Fruit fly (Drosophila melanogaster) whole organism, wandering third instar larva: ENCODE data around the gene bchs.

Experiments
- Abd-B ChIP-seq: fragments of >200 bp; optimal IDR thresholded peaks from 2 replicates; lab custom pipeline; 2017; ENCODE audit warnings: missing biosample characterization, missing genetic modification characterization
- CG32264 ChIP-seq: fragments of 200-800 bp; sonication (Bioruptor generic); optimal IDR thresholded peaks from 2 replicates; lab custom pipeline; 2016; ENCODE audit warnings: missing biosample characterization, missing genetic modification characterization
- CG9705 ChIP-seq: fragments of 200-800 bp; sonication (Bioruptor generic); optimal IDR thresholded peaks from 2 replicates; lab custom pipeline; 2018; ENCODE audit warnings: missing biosample characterization, mild to moderate bottlenecking, missing genetic modification characterization
- CrebA ChIP-seq: fragments of 200-800 bp; sonication (Bioruptor generic); optimal IDR thresholded peaks from 2 replicates; lab custom pipeline; 2016; ENCODE audit warnings: missing biosample characterization, mild to moderate bottlenecking, missing genetic modification characterization, borderline replicate concordance
- Dfd ChIP-seq: fragments of >200 bp; optimal IDR thresholded peaks from 2 replicates; lab custom pipeline; 2017; ENCODE audit warnings: missing biosample characterization, missing genetic modification characterization
- Dif ChIP-seq: fragments of 200-275, 200-300 bp; sonication (Bioruptor generic); optimal IDR thresholded peaks from 2 replicates; lab custom pipeline; 2018; ENCODE audit warnings: missing biosample characterization, missing genetic modification characterization; ENCODE audit not compliant: partially characterized antibody
- GATAd ChIP-seq: sonication (Bioruptor generic); optimal IDR thresholded peaks from 2 replicates; lab custom pipeline; 2016; ENCODE audit warnings: missing biosample characterization, missing genetic modification characterization
- HLH106 ChIP-seq: fragments of 200-800 bp; optimal IDR thresholded peaks from 3 replicates; lab custom pipeline; 2019; ENCODE audit warnings: missing biosample characterization, mild to moderate bottlenecking, missing genetic modification characterization, moderate library complexity
- Hnf4 ChIP-seq: fragments of 200-800 bp; sonication (Bioruptor generic); optimal IDR thresholded peaks from 2 replicates; lab custom pipeline; 2016; ENCODE audit warnings: missing biosample characterization, mild to moderate bottlenecking, missing genetic modification characterization
- Hr83 ChIP-seq: fragments of 200-300 bp; sonication (Bioruptor generic); optimal IDR thresholded peaks from 2 replicates; lab custom pipeline; 2016; ENCODE audit warnings: missing biosample characterization, mild to moderate bottlenecking, missing genetic modification characterization, moderate library complexity; ENCODE audit not compliant: poor library complexity, severe bottlenecking
- Jra ChIP-seq: sonication (Bioruptor generic); optimal IDR thresholded peaks from 2 replicates; lab custom pipeline; 2016; ENCODE audit warnings: missing biosample characterization, missing genetic modification characterization
- Mio ChIP-seq: sonication (Bioruptor generic); optimal IDR thresholded peaks from 2 replicates; lab custom pipeline; 2016; ENCODE audit warnings: missing biosample characterization, missing genetic modification characterization
- Myc ChIP-seq: fragments of >200 bp; optimal IDR thresholded peaks from 2 replicates; lab custom pipeline; 2017
- N ChIP-seq: fragments of >200 bp; optimal IDR thresholded peaks from 2 replicates; lab custom pipeline; 2018; ENCODE audit warnings: missing biosample characterization, missing external identifiers, missing genetic modification characterization
- OdsH ChIP-seq: fragments of 200-800 bp; sonication (Bioruptor generic); optimal IDR thresholded peaks from 2 replicates; lab custom pipeline; 2016; ENCODE audit warnings: missing biosample characterization, mild to moderate bottlenecking, missing genetic modification characterization
- Rel ChIP-seq, 2 experiments: fragments of 200-800 bp; sonication (Bioruptor generic) in 1 of 2; optimal IDR thresholded peaks; 2 replicates in 1 of 2; 3 replicates in 1 of 2; lab custom pipeline; 2016 to 2019; ENCODE audit warnings: mild to moderate bottlenecking in 2 of 2, missing biosample characterization in 2 of 2, missing genetic modification characterization in 2 of 2, moderate library complexity in 1 of 2
- Sp1 ChIP-seq: fragments of 200-800 bp; sonication (Bioruptor generic); optimal IDR thresholded peaks from 3 replicates; lab custom pipeline; 2019; ENCODE audit warnings: missing biosample characterization, mild to moderate bottlenecking, missing genetic modification characterization, moderate library complexity
- Vsx2 ChIP-seq: fragments of 200-300, 225-300 bp; sonication (Bioruptor generic); optimal IDR thresholded peaks from 2 replicates; lab custom pipeline; 2018; ENCODE audit warnings: missing biosample characterization, missing genetic modification characterization; ENCODE audit not compliant: partially characterized antibody
- br ChIP-seq: fragments of 200-800 bp; sonication (Bioruptor generic); optimal IDR thresholded peaks from 2 replicates; lab custom pipeline; 2016; ENCODE audit warnings: missing biosample characterization, missing genetic modification characterization
- brk ChIP-seq: fragments of 200-800 bp; sonication (Bioruptor generic); optimal IDR thresholded peaks from 2 replicates; lab custom pipeline; 2016; ENCODE audit warnings: missing biosample characterization, mild to moderate bottlenecking, missing genetic modification characterization
- dl ChIP-seq, 2 experiments: fragments of 175-275, 200-275 bp in 1 of 2; fragments of 200-275 bp in 1 of 2; sonication (Bioruptor generic); optimal IDR thresholded peaks; lab custom pipeline; 2018; ENCODE audit warnings: mild to moderate bottlenecking in 2 of 2, missing biosample characterization in 2 of 2, missing genetic modification characterization in 2 of 2, moderate library complexity in 2 of 2; ENCODE audit not compliant: partially characterized antibody in 2 of 2, insufficient read depth in 1 of 2
- dsf ChIP-seq: sonication (Bioruptor generic); optimal IDR thresholded peaks from 2 replicates; lab custom pipeline; 2016; ENCODE audit warnings: missing biosample characterization, missing genetic modification characterization, borderline replicate concordance
- ey ChIP-seq: fragments of 200-800 bp; sonication (Bioruptor generic); optimal IDR thresholded peaks from 2 replicates; lab custom pipeline; 2016; ENCODE audit warnings: missing biosample characterization, missing genetic modification characterization
- foxo ChIP-seq, 2 experiments: fragments of 200-800 bp; sonication (Bioruptor generic); optimal IDR thresholded peaks; 2 replicates in 1 of 2; 3 replicates in 1 of 2; lab custom pipeline; 2016 to 2017; ENCODE audit warnings: missing biosample characterization in 2 of 2, missing genetic modification characterization in 2 of 2
- fru ChIP-seq: fragments of 200-800 bp; sonication (Bioruptor generic); optimal IDR thresholded peaks from 3 replicates; lab custom pipeline; 2016; ENCODE audit warnings: missing biosample characterization, mild to moderate bottlenecking, missing genetic modification characterization
- h ChIP-seq: fragments of 200-800 bp; sonication (Bioruptor generic); optimal IDR thresholded peaks from 3 replicates; lab custom pipeline; 2016; ENCODE audit warnings: missing biosample characterization, mild to moderate bottlenecking, missing genetic modification characterization
- jim ChIP-seq: fragments of 175-275, 200-325 bp; sonication (Bioruptor generic); optimal IDR thresholded peaks from 2 replicates; lab custom pipeline; 2016; ENCODE audit warnings: missing biosample characterization, mild to moderate bottlenecking, missing genetic modification characterization
- lola ChIP-seq: fragments of >200 bp; optimal IDR thresholded peaks from 2 replicates; lab custom pipeline; 2017; ENCODE audit warnings: missing biosample characterization, missing genetic modification characterization
- psq ChIP-seq: fragments of 200-800 bp; sonication (Bioruptor generic); optimal IDR thresholded peaks from 3 replicates; lab custom pipeline; 2017; ENCODE audit warnings: missing biosample characterization, mild to moderate bottlenecking, missing genetic modification characterization, moderate library complexity
- rgr ChIP-seq: fragments of 200-800 bp; sonication (Bioruptor generic); optimal IDR thresholded peaks from 3 replicates; lab custom pipeline; 2016; ENCODE audit warnings: missing biosample characterization, mild to moderate bottlenecking, missing genetic modification characterization
- sage ChIP-seq: fragments of 200-800 bp; sonication (Bioruptor generic); optimal IDR thresholded peaks from 2 replicates; lab custom pipeline; 2016; ENCODE audit warnings: missing biosample characterization, mild to moderate bottlenecking, missing genetic modification characterization
- sv ChIP-seq: fragments of 200-800 bp; sonication (Bioruptor generic); optimal IDR thresholded peaks from 3 replicates; lab custom pipeline; 2016; ENCODE audit warnings: missing biosample characterization, missing genetic modification characterization
- tai ChIP-seq: sonication (Bioruptor generic); optimal IDR thresholded peaks from 2 replicates; lab custom pipeline; 2016; ENCODE audit warnings: missing biosample characterization, missing genetic modification characterization
- usp ChIP-seq: fragments of >200 bp; optimal IDR thresholded peaks from 2 replicates; lab custom pipeline; 2017; ENCODE audit warnings: missing biosample characterization, missing genetic modification characterization
- woc ChIP-seq: sonication (Bioruptor generic); optimal IDR thresholded peaks from 2 replicates; lab custom pipeline; 2016; ENCODE audit warnings: missing biosample characterization, mild to moderate bottlenecking, missing genetic modification characterization

bchs gene

dm6 chr2L:5945651-5946547 is 38.9 kb downstream of the bchs start:
- no peak for TF ChIP-seq foxo (GFP tag; optimal IDR thresholded peaks at IDR 0.05; lab: Kevin White, UChicago)
- no peak for TF ChIP-seq woc (GFP tag; lab: Kevin White, UChicago)
- no peak for TF ChIP-seq Vsx2
- TF ChIP-seq, all 38 proteins: peak for 0

DNA sequence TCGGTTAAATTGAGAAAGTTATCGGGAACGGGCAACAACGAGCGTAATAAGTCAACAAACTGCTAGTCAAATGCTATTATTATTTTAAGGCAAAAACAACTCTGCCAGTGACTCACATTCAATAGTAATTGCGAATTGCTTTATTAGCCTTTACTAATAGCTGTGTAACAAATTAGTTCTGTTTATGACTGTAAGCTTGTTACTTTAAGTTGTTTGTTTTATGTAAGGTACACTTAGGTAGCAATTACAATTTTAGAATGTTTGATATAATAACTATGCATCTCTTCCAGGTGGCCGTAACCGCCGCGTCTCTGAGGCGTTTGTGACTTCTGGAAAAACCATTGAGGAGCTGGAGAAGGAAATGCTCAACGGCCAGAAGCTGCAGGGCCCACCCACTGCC is 39.8 kb downstream of the bchs start:
- TF ChIP-seq br (GFP tag; lab: Kevin White, UChicago) (no peak), Dfd (GFP tag; lab: Kevin White, UChicago) (no peak), CG32264 (GFP tag; lab: Kevin White, UChicago) (no peak), brk (GFP tag; lab: Kevin White, UChicago) (no peak), woc (GFP tag; lab: Kevin White, UChicago) (no peak), psq (GFP tag; lab: Kevin White, UChicago) (no peak), Dif (no peak), h (GFP tag; lab: Kevin White, UChicago) (no peak), Hnf4 (GFP tag; lab: Kevin White, UChicago) (no peak), Rel (GFP tag; optimal IDR thresholded peaks at IDR 0.05; lab: Kevin White, UChicago) (no peak), Rel (tag; optimal IDR thresholded peaks at IDR 0.05; lab: Kevin White, UChicago) (no peak), CrebA (GFP tag; lab: Kevin White, UChicago) (no peak), N (GFP tag; lab: Kevin White, UChicago) (no peak), Jra (GFP tag; lab: Kevin White, UChicago) (no peak), Abd-B (GFP tag; lab: Kevin White, UChicago) (no peak), ey (GFP tag; lab: Kevin White, UChicago) (no peak)

DNA sequence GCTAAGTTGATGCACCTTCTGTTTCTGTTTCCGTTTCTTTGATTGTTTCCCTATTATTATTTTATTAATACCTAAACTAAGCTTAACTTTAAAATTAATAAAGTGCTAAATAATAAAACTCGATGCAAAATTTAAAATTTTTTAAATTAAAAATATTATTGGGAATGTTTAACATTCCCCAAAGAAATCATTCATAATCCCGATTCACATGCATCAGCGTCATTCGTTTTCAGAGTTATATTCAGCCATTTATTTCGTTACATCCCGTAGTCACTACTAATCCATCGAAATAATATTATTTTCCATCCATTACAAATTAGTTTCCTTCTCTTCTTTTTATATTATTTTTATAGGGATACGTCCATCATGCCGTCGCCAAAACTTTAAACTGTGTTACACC is 40.5 kb downstream of the bchs start:
- no peak for TF ChIP-seq tai (GFP tag; lab: Kevin White, UChicago)
- no peak for TF ChIP-seq brk (GFP tag; lab: Kevin White, UChicago)

- TF ChIP-seq Myc (lab: Kevin White, UChicago) (no peak), h (GFP tag; lab: Kevin White, UChicago) (peak; percentile 77), CrebA (GFP tag; lab: Kevin White, UChicago) (no peak), Jra (GFP tag; lab: Kevin White, UChicago) (peak; percentile 49), fru (no peak), dsf (GFP tag; lab: Kevin White, UChicago) (peak; percentile 76), GATAd (peak; percentile 35), brk (GFP tag; lab: Kevin White, UChicago) (no peak), Vsx2 (no peak), N (GFP tag; lab: Kevin White, UChicago) (no peak), lola (GFP tag; lab: Kevin White, UChicago) (no peak), Dif (no peak), HLH106 (tag; lab: Kevin White, UChicago) (peak; percentile 71), Abd-B (GFP tag; lab: Kevin White, UChicago) (no peak), sage (GFP tag; lab: Kevin White, UChicago) (no peak), OdsH (peak; percentile 32), rgr (GFP tag; lab: Kevin White, UChicago) (no peak), usp (no peak), Hr83 (GFP tag; lab: Kevin White, UChicago) (peak; percentile 38), tai (GFP tag; lab: Kevin White, UChicago) (no peak), Hnf4 (GFP tag; lab: Kevin White, UChicago) (no peak), Sp1 (GFP tag; lab: Kevin White, UChicago) (no peak), br (GFP tag; lab: Kevin White, UChicago) (no peak), ey (GFP tag; lab: Kevin White, UChicago) (peak; percentile 70), sv (GFP tag; lab: Kevin White, UChicago) (no peak), woc (GFP tag; lab: Kevin White, UChicago) (peak; percentile 92), Mio (GFP tag; lab: Kevin White, UChicago) (no peak), foxo (GFP tag; optimal IDR thresholded peaks at IDR 0.05; lab: Kevin White, UChicago) (no peak), psq (GFP tag; lab: Kevin White, UChicago) (peak; percentile 54), jim (GFP tag; lab: Kevin White, UChicago) (no peak), dl (GFP tag; optimal IDR thresholded peaks at IDR 0.05; lab: Kevin White, UChicago; ENCODE audit: insufficient read depth in 1 of 2, partially characterized antibody in 2 of 2) (no peak), CG9705 (peak; percentile 35)
Measured at dm6 chr2L:5948775-5949526, 42.0 kb downstream of the bchs start, which contains the start of gene CG9044. TSS of gene CG9044 (plus strand) at chr2L:5949450.
